Worm (Caenorhabditis elegans): ENCODE data around the gene fbxb-87.

The fbxb-87 gene

ce11 chrIII:10870161-10870560, 24.2 kb upstream of the fbxb-87 start:
- TF ChIP-seq lsl-1 (GFP tag; optimal IDR thresholded peaks at IDR 0.05) = peak; percentile 76
- TF ChIP-seq attf-6 (GFP tag; IDR thresholded peaks at IDR 0.05) = no peak
- no peak for TF ChIP-seq lin-40 (tag; optimal IDR thresholded peaks at IDR 0.05)
- no peak for TF ChIP-seq C17E4.6 (GFP tag; IDR thresholded peaks at IDR 0.05)
- no peak for TF ChIP-seq efl-1 (GFP tag; optimal IDR thresholded peaks at IDR 0.05)
- no peak for TF ChIP-seq lag-1 (GFP tag; IDR thresholded peaks at IDR 0.05)
- no peak for TF ChIP-seq sptf-2 (GFP tag; optimal IDR thresholded peaks at IDR 0.05)
- peak; percentile 47 for TF ChIP-seq xnd-1 (tag; optimal IDR thresholded peaks at IDR 0.05)
- no peak for TF ChIP-seq hsf-1 (GFP tag; IDR thresholded peaks at IDR 0.05)
- TF ChIP-seq F33H1.4 (GFP tag; IDR thresholded peaks at IDR 0.05) = peak; percentile 81
- no peak for TF ChIP-seq him-1 (tag; optimal IDR thresholded peaks at IDR 0.05)
- TF ChIP-seq ceh-58 (GFP tag; IDR thresholded peaks at IDR 0.05) = no peak
- TF ChIP-seq ceh-40 (GFP tag; IDR thresholded peaks at IDR 0.05) = no peak
- no peak for TF ChIP-seq snpc-3.4 (tag; optimal IDR thresholded peaks at IDR 0.05)
- TF ChIP-seq madf-10 (tag; optimal IDR thresholded peaks at IDR 0.05) = no peak
- TF ChIP-seq lin-54 (GFP tag; optimal IDR thresholded peaks at IDR 0.05) = peak; percentile 8
- peak; percentile 60; the same call in 1 of the 2 replicates for TF ChIP-seq madf-6 (GFP tag; IDR thresholded peaks at IDR 0.05)
- TF ChIP-seq F39B2.1 (GFP tag; IDR thresholded peaks at IDR 0.05) = no peak
- no peak for TF ChIP-seq athp-1 (tag; optimal IDR thresholded peaks at IDR 0.05)
- no peak for TF ChIP-seq B0336.3 (GFP tag; IDR thresholded peaks at IDR 0.05)

- TF ChIP-seq zfh-2 (GFP tag; conservative IDR thresholded peaks at IDR 0.05) (peak; percentile 52), dox-1 (GFP tag; IDR thresholded peaks at IDR 0.05) (no peak)
These were observed 23.5 kb upstream of the fbxb-87 start for ce11 chrIII:10870814-10871213.

- no peak for TF ChIP-seq snpc-1.1 (tag; optimal IDR thresholded peaks at IDR 0.05; ENCODE audit: insufficient read depth)
- TF ChIP-seq B0035.1 (tag; optimal IDR thresholded peaks at IDR 0.05) = no peak
These were observed 19.2 kb upstream of the fbxb-87 start, which contains the start of gene C44B9.2 for ce11 chrIII:10875132-10875531. Gene C44B9.2, plus strand, starts transcription at chrIII:10875432.

- TF ChIP-seq rcor-1 (GFP tag; IDR thresholded peaks at IDR 0.05) (peak; percentile 65), rec-8 (tag; optimal IDR thresholded peaks at IDR 0.05) (peak in 1 of 2 experiments; percentile 10), mel-28 (tag; optimal IDR thresholded peaks at IDR 0.05; ENCODE audit: borderline replicate concordance) (no peak), madf-10 (tag; optimal IDR thresholded peaks at IDR 0.05) (no peak), ztf-25 (GFP tag; IDR thresholded peaks at IDR 0.05) (no peak), nhr-27 (tag; optimal IDR thresholded peaks at IDR 0.05) (no peak), F57A8.1 (GFP tag; optimal IDR thresholded peaks at IDR 0.05) (no peak), sea-2 (GFP tag; IDR thresholded peaks at IDR 0.05) (no peak), efl-1 (GFP tag; optimal IDR thresholded peaks at IDR 0.05) (peak; percentile 71), F22D6.2 (tag; optimal IDR thresholded peaks at IDR 0.05) (no peak), tlf-1 (GFP tag; optimal IDR thresholded peaks at IDR 0.05) (peak; percentile 66), sdz-38 (tag; optimal IDR thresholded peaks at IDR 0.05) (no peak), bed-2 (GFP tag; IDR thresholded peaks at IDR 0.05) (no peak), lin-54 (GFP tag; optimal IDR thresholded peaks at IDR 0.05) (peak; percentile 81), ztf-26 (tag; optimal IDR thresholded peaks at IDR 0.05) (no peak), ceh-40 (GFP tag; IDR thresholded peaks at IDR 0.05) (no peak), egl-18 (GFP tag; IDR thresholded peaks at IDR 0.05) (no peak), pbrm-1 (GFP tag; IDR thresholded peaks at IDR 0.05) (peak; percentile 54; the same call in 1 of the 2 replicates), F55B11.4 (tag; optimal IDR thresholded peaks at IDR 0.05; ENCODE audit: borderline replicate concordance, insufficient read depth) (no peak), madf-8 (GFP tag; conservative IDR thresholded peaks at IDR 0.05) (peak; percentile 93), Y67H2A.10 (GFP tag; conservative IDR thresholded peaks at IDR 0.05) (no peak), D2030.7 (GFP tag; IDR thresholded peaks at IDR 0.05) (peak; percentile 90), athp-1 (tag; optimal IDR thresholded peaks at IDR 0.05) (peak; percentile 99), ztf-28 (GFP tag; IDR thresholded peaks at IDR 0.05) (0 out of 2 replicates have a peak, but pooled peaks have one; percentile 48), unc-62 (GFP tag; optimal IDR thresholded peaks at IDR 0.05) (no peak)
These were observed 16.8 kb upstream of the fbxb-87 start for ce11 chrIII:10877542-10877941.

All from whole organism, young adult.